Worm (Caenorhabditis elegans): ENCODE measurements around the gene scd-2.

Gene scd-2

ce11 chrV:6614152-6614734, 18.8 kb upstream of the scd-2 start, which contains the start of gene cpr-4:
Gene cpr-4, plus strand, starts transcription at chrV:6614674.
- TF ChIP-seq lsy-2 (tag; optimal IDR thresholded peaks at IDR 0.05) (no peak), pha-4 (GFP tag; IDR thresholded peaks at IDR 0.05) (0 out of 2 replicates have a peak, but pooled peaks have one; percentile 39), pha-4 (tag; optimal IDR thresholded peaks at IDR 0.05) (no peak), aly-2 (tag; optimal IDR thresholded peaks at IDR 0.05) (no peak), zip-2 (tag; optimal IDR thresholded peaks at IDR 0.05) (no peak), lin-38 (GFP tag; IDR thresholded peaks at IDR 0.05) (no peak), nhr-76 (tag; optimal IDR thresholded peaks at IDR 0.05) (no peak), set-16 (GFP tag; IDR thresholded peaks at IDR 0.05) (no peak), T26A8.4 (GFP tag; IDR thresholded peaks at IDR 0.05) (no peak), aha-1 (tag) (no peak), duxl-1 (tag; optimal IDR thresholded peaks at IDR 0.05; ENCODE audit: poor library complexity) (no peak), Y75B8A.6 (GFP tag; IDR thresholded peaks at IDR 0.05) (no peak), vab-7 (GFP tag; IDR thresholded peaks at IDR 0.05) (no peak), nhr-41 (GFP tag; IDR thresholded peaks at IDR 0.05) (no peak), sdz-12 (GFP tag; optimal IDR thresholded peaks at IDR 0.05) (no peak), egl-43 (GFP tag; IDR thresholded peaks at IDR 0.05) (no peak), nhr-11 (tag; optimal IDR thresholded peaks at IDR 0.05) (no peak), jun-1 (tag; optimal IDR thresholded peaks at IDR 0.05) (peak; percentile 27), snpc-4 (tag; optimal IDR thresholded peaks at IDR 0.05) (no peak), ces-1 (GFP tag; optimal IDR thresholded peaks at IDR 0.05) (no peak), ZK546.5 (tag; optimal IDR thresholded peaks at IDR 0.05) (no peak), mep-1 (tag; optimal IDR thresholded peaks at IDR 0.05) (peak; percentile 45), nhr-237 (tag; optimal IDR thresholded peaks at IDR 0.05) (no peak), lin-13 (GFP tag; optimal IDR thresholded peaks at IDR 0.05) (no peak), Y5F2A.4 (GFP tag; optimal IDR thresholded peaks at IDR 0.05) (no peak), F26F4.8 (GFP tag; conservative IDR thresholded peaks at IDR 0.05) (no peak), saeg-2 (GFP tag; IDR thresholded peaks at IDR 0.05) (peak; percentile 64; the same call in 1 of the 2 replicates), daf-8 (GFP tag; IDR thresholded peaks at IDR 0.05) (no peak), ztf-11 (tag; optimal IDR thresholded peaks at IDR 0.05) (no peak), gei-8 (GFP tag; optimal IDR thresholded peaks at IDR 0.05) (no peak), ceh-82 (tag; optimal IDR thresholded peaks at IDR 0.05) (no peak), lim-7 (GFP tag; IDR thresholded peaks at IDR 0.05) (no peak), ctbp-1 (GFP tag; IDR thresholded peaks at IDR 0.05) (no peak), ceh-20 (GFP tag; IDR thresholded peaks at IDR 0.05) (no peak), nhr-48 (tag; optimal IDR thresholded peaks at IDR 0.05) (peak; percentile 86), nhr-25 (tag; optimal IDR thresholded peaks at IDR 0.05; ENCODE audit: borderline replicate concordance, insufficient read depth) (no peak), T20F7.1 (GFP tag; optimal IDR thresholded peaks at IDR 0.05) (peak; percentile 48), mdt-29 (GFP tag; IDR thresholded peaks at IDR 0.05) (no peak), zfp-3 (GFP tag; conservative IDR thresholded peaks at IDR 0.05) (no peak), arid-1 (GFP tag; conservative IDR thresholded peaks at IDR 0.05) (no peak), pqm-1 (tag; optimal IDR thresholded peaks at IDR 0.05) (peak; percentile 98), madf-9 (GFP tag; conservative IDR thresholded peaks at IDR 0.05) (no peak), ceh-62 (tag; optimal IDR thresholded peaks at IDR 0.05) (no peak), fkh-10 (GFP tag; optimal IDR thresholded peaks at IDR 0.05) (no peak), mxl-2 (GFP tag; conservative IDR thresholded peaks at IDR 0.05) (no peak), fos-1 (tag; optimal IDR thresholded peaks at IDR 0.05) (peak; percentile 8), dmd-9 (GFP tag; IDR thresholded peaks at IDR 0.05) (0 out of 2 replicates have a peak, but pooled peaks have one; percentile 11), Y105C5A.15 (GFP tag; IDR thresholded peaks at IDR 0.05) (no peak), lir-3 (tag; optimal IDR thresholded peaks at IDR 0.05) (no peak), unc-130 (GFP tag; optimal IDR thresholded peaks at IDR 0.05) (no peak), attf-4 (tag; optimal IDR thresholded peaks at IDR 0.05) (no peak), tag-97 (GFP tag; IDR thresholded peaks at IDR 0.05) (no peak)
